Worm (Caenorhabditis elegans) whole organism, L2 larva: ENCODE measurements around the gene spp-30.
A peak's percentile ranks its signal among the peaks of the same experiment; 100 is the strongest.
"Not testable (repeated sequence)": the region's sequence is repeated elsewhere in the genome, so short reads cannot be mapped to it uniquely, and the experiment has no call there.

ENCODE experiments used
- C34F6.9 ChIP-seq: fragments of 150-350 bp; optimal IDR thresholded peaks from 2 replicates; lab custom pipeline; 2014; ENCODE audit warnings: missing biosample characterization, missing genetic modification characterization
- F13H6.1 ChIP-seq: sonication (generic microtip); optimal IDR thresholded peaks from 2 replicates; lab custom pipeline; 2016; ENCODE audit warnings: missing genetic modification characterization, missing compliant biosample characterization
- Y55F3AM.14 ChIP-seq: fragments of 200-800 bp; sonication (Bioruptor generic); optimal IDR thresholded peaks from 2 replicates; lab custom pipeline; 2018; ENCODE audit warnings: mild to moderate bottlenecking, missing genetic modification characterization, missing compliant biosample characterization
- alr-1 ChIP-seq: fragments of 150-350 bp; optimal IDR thresholded peaks from 2 replicates; lab custom pipeline; 2014; ENCODE audit warnings: missing biosample characterization, missing genetic modification characterization
- ama-1 ChIP-seq: fragments of 150-350 bp; optimal IDR thresholded peaks from 2 replicates; lab custom pipeline; 2018; ENCODE audit warnings: inconsistent platforms
- blmp-1 ChIP-seq: sonication (generic microtip); optimal IDR thresholded peaks from 2 replicates; lab custom pipeline; 2017; ENCODE audit warnings: missing genetic modification characterization, mild to moderate bottlenecking, missing compliant biosample characterization, antibody characterized with exemption, moderate library complexity; ENCODE audit not compliant: insufficient read depth
- ceh-16 ChIP-seq: fragments of 150-350 bp; optimal IDR thresholded peaks from 2 replicates; lab custom pipeline; 2014; ENCODE audit warnings: missing biosample characterization, missing genetic modification characterization
- ceh-82 ChIP-seq: fragments of 150-350 bp; optimal IDR thresholded peaks from 2 replicates; lab custom pipeline; 2014; ENCODE audit warnings: missing biosample characterization, missing genetic modification characterization
- crh-2 ChIP-seq: sonication (generic microtip); optimal IDR thresholded peaks from 2 replicates; lab custom pipeline; 2017; ENCODE audit warnings: missing biosample characterization, missing genetic modification characterization
- egl-27 ChIP-seq: sonication (generic microtip); optimal IDR thresholded peaks from 3 replicates; lab custom pipeline; 2017; ENCODE audit warnings: missing biosample characterization, missing genetic modification reagents, missing genetic modification characterization
- elt-3 ChIP-seq: sonication (generic microtip); optimal IDR thresholded peaks from 2 replicates; lab custom pipeline; 2017; ENCODE audit warnings: missing biosample characterization, missing genetic modification characterization
- lin-13 ChIP-seq: fragments of 150-350 bp; optimal IDR thresholded peaks from 2 replicates; lab custom pipeline; 2014; ENCODE audit warnings: missing biosample characterization, missing genetic modification reagents, missing genetic modification characterization
- lin-39 ChIP-seq: fragments of 150-350 bp; optimal IDR thresholded peaks from 2 replicates; lab custom pipeline; 2014; ENCODE audit warnings: missing biosample characterization, missing genetic modification reagents, missing genetic modification characterization
- lsy-2 ChIP-seq, 2 experiments: fragments of 150-350 bp in 1 of 2; sonication (generic microtip) in 1 of 2; optimal IDR thresholded peaks; 2 replicates each; lab custom pipeline; 2014 to 2017; ENCODE audit warnings: missing biosample characterization in 2 of 2, missing genetic modification characterization in 2 of 2
- mab-5 ChIP-seq: fragments of 150-350 bp; optimal IDR thresholded peaks from 2 replicates; lab custom pipeline; 2014; ENCODE audit warnings: missing biosample characterization, missing genetic modification characterization
- mdl-1 ChIP-seq, 2 experiments: fragments of 150-350 bp in 1 of 2; sonication (generic microtip) in 1 of 2; optimal IDR thresholded peaks; 2 replicates each; lab custom pipeline; 2017; ENCODE audit warnings: missing biosample characterization in 2 of 2, missing genetic modification characterization in 2 of 2
- nhr-10 ChIP-seq: sonication (generic microtip); optimal IDR thresholded peaks from 2 replicates; lab custom pipeline; 2017; ENCODE audit warnings: missing biosample characterization, missing genetic modification characterization
- nhr-129 ChIP-seq: fragments of 150-350 bp; optimal IDR thresholded peaks from 2 replicates; lab custom pipeline; 2014; ENCODE audit warnings: missing biosample characterization, missing genetic modification characterization
- nhr-21 ChIP-seq: fragments of 150-350 bp; optimal IDR thresholded peaks from 2 replicates; lab custom pipeline; 2014; ENCODE audit warnings: missing biosample characterization, missing genetic modification characterization
- nhr-23 ChIP-seq: fragments of 150-350 bp; optimal IDR thresholded peaks from 2 replicates; lab custom pipeline; 2014; ENCODE audit warnings: missing biosample characterization, missing genetic modification reagents, missing genetic modification characterization
- nhr-237 ChIP-seq: fragments of 150-350 bp; optimal IDR thresholded peaks from 2 replicates; lab custom pipeline; 2014; ENCODE audit warnings: missing biosample characterization, missing genetic modification characterization
- nhr-25 ChIP-seq: fragments of 150-350 bp; sonication (generic microtip); optimal IDR thresholded peaks from 3 replicates; lab custom pipeline; 2014; ENCODE audit warnings: missing biosample characterization, missing genetic modification characterization
- peb-1 ChIP-seq: fragments of 150-350 bp; optimal IDR thresholded peaks from 2 replicates; lab custom pipeline; 2014; ENCODE audit warnings: missing biosample characterization, missing genetic modification characterization
- sem-4 ChIP-seq: fragments of 150-350 bp; optimal IDR thresholded peaks from 2 replicates; lab custom pipeline; 2014; ENCODE audit warnings: missing biosample characterization, missing genetic modification reagents, missing genetic modification characterization
- skn-1 ChIP-seq: sonication (generic microtip); optimal IDR thresholded peaks from 2 replicates; lab custom pipeline; 2017; ENCODE audit warnings: missing biosample characterization, missing genetic modification characterization
- sma-3 ChIP-seq: sonication (generic microtip); optimal IDR thresholded peaks from 2 replicates; lab custom pipeline; 2016; ENCODE audit warnings: missing genetic modification reagents, missing genetic modification characterization, missing compliant biosample characterization
- sma-9 ChIP-seq, 2 experiments: fragments of 150-350 bp in 1 of 2; sonication (generic microtip) in 1 of 2; optimal IDR thresholded peaks; 2 replicates each; lab custom pipeline; 2014 to 2016; ENCODE audit warnings: missing genetic modification characterization in 2 of 2, mild to moderate bottlenecking in 1 of 2, missing biosample characterization in 1 of 2, missing compliant biosample characterization in 1 of 2, missing genetic modification reagents in 1 of 2, moderate library complexity in 1 of 2
- unc-55 ChIP-seq: fragments of 150-350 bp; sonication (generic microtip); optimal IDR thresholded peaks from 3 replicates; lab custom pipeline; 2014; ENCODE audit warnings: missing biosample characterization, missing genetic modification reagents, missing genetic modification characterization
- unc-62 ChIP-seq: fragments of 150-350 bp; optimal IDR thresholded peaks from 2 replicates; lab custom pipeline; 2014; ENCODE audit warnings: missing biosample characterization, missing genetic modification reagents, missing genetic modification characterization
- zag-1 ChIP-seq: fragments of 150-350 bp; optimal IDR thresholded peaks from 2 replicates; lab custom pipeline; 2014; ENCODE audit warnings: missing biosample characterization, missing genetic modification characterization
- ztf-1 ChIP-seq: fragments of 200-800 bp; sonication (Bioruptor generic); conservative IDR thresholded peaks from 2 replicates; pipeline ENCODE4 v1.3.6; 2022; ENCODE audit warnings: missing genetic modification characterization, missing compliant biosample characterization

spp-30 gene

ce11 chrX:11643767-11644235, 15.3 kb upstream of the spp-30 start, which contains the start of gene sto-4:
Gene sto-4, plus strand, starts transcription at chrX:11644126.
- peak; percentile 66 for TF ChIP-seq nhr-129 (tag; lab: Kevin White, UChicago)
- peak; percentile 25 for TF ChIP-seq sma-9 (GFP tag; optimal IDR thresholded peaks at IDR 0.05; lab: Kevin White, UChicago)
- not testable (repeated sequence) for TF ChIP-seq sma-9 (tag; optimal IDR thresholded peaks at IDR 0.05; lab: Kevin White, UChicago)
- peak; percentile 40 for TF ChIP-seq blmp-1 (tag; lab: Kevin White, UChicago)
- TF ChIP-seq nhr-25 (tag; lab: Kevin White, UChicago) = peak; percentile 63
- peak; percentile 93 for TF ChIP-seq Y55F3AM.14 (GFP tag; lab: Kevin White, UChicago)
- TF ChIP-seq crh-2 = peak; percentile 37
- TF ChIP-seq mdl-1 (tag; optimal IDR thresholded peaks at IDR 0.05; lab: Kevin White, UChicago) = peak in 1 of 2 experiments; percentile 12
- peak; percentile 1 for TF ChIP-seq nhr-21 (tag; lab: Kevin White, UChicago)
- TF ChIP-seq mab-5 (tag; lab: Kevin White, UChicago) = peak; percentile 78
- peak; percentile 52 for TF ChIP-seq ceh-16 (tag; lab: Kevin White, UChicago)
- peak; percentile 20 for TF ChIP-seq C34F6.9 (tag; lab: Kevin White, UChicago)
- peak; percentile 93 for TF ChIP-seq F13H6.1
- TF ChIP-seq lsy-2 (tag; optimal IDR thresholded peaks at IDR 0.05; lab: Kevin White, UChicago) = peak in 1 of 2 experiments; percentile 34
- peak; percentile 17 for TF ChIP-seq unc-55
- peak; percentile 8 for TF ChIP-seq zag-1 (tag; lab: Kevin White, UChicago)

- TF ChIP-seq mab-5 (tag; lab: Kevin White, UChicago) (no peak), ztf-1 (GFP tag; lab: Robert Waterston, UW) (no peak), crh-2 (no peak), nhr-237 (tag; lab: Kevin White, UChicago) (no peak), nhr-23 (tag; lab: Kevin White, UChicago) (no peak)
- TF ChIP-seq, all 48 proteins: peak for 0
These were observed 13.1 kb upstream of the spp-30 start for ce11 chrX:11641562-11641961.

ce11 chrX:11640463-11640995, 12.0 kb upstream of the spp-30 start:
- TF ChIP-seq nhr-23 (tag; lab: Kevin White, UChicago) = no peak
- TF ChIP-seq mdl-1 (tag; optimal IDR thresholded peaks at IDR 0.05; lab: Kevin White, UChicago) = no peak
- TF ChIP-seq C34F6.9 (tag; lab: Kevin White, UChicago) = peak; percentile 48
- TF ChIP-seq lsy-2 (tag; optimal IDR thresholded peaks at IDR 0.05; lab: Kevin White, UChicago) = no peak
- TF ChIP-seq sma-9 (GFP tag; optimal IDR thresholded peaks at IDR 0.05; lab: Kevin White, UChicago) = peak; percentile 14
- TF ChIP-seq sma-9 (tag; optimal IDR thresholded peaks at IDR 0.05; lab: Kevin White, UChicago) = no peak
- TF ChIP-seq skn-1 = no peak
- TF ChIP-seq nhr-129 (tag; lab: Kevin White, UChicago) = peak; percentile 24
- peak; percentile 60 for TF ChIP-seq zag-1 (tag; lab: Kevin White, UChicago)
- peak; percentile 16 for TF ChIP-seq egl-27 (tag; lab: Kevin White, UChicago)
- peak; percentile 58 for TF ChIP-seq unc-55

ce11 chrX:11638987-11639386, 10.5 kb upstream of the spp-30 start:
- TF ChIP-seq ama-1 = no peak
- TF ChIP-seq F13H6.1 = no peak

- TF ChIP-seq unc-62 (GFP tag; lab: Kevin White, UChicago) = no peak
- no peak for TF ChIP-seq nhr-21 (tag; lab: Kevin White, UChicago)
- no peak for TF ChIP-seq C34F6.9 (tag; lab: Kevin White, UChicago)
- no peak for TF ChIP-seq sma-9 (GFP tag; optimal IDR thresholded peaks at IDR 0.05; lab: Kevin White, UChicago)
- TF ChIP-seq sma-9 (tag; optimal IDR thresholded peaks at IDR 0.05; lab: Kevin White, UChicago) = no peak
- TF ChIP-seq elt-3 (tag; lab: Kevin White, UChicago) = no peak
These were observed 9.2 kb upstream of the spp-30 start for ce11 chrX:11637721-11638120.

ce11 chrX:11633278-11633677, 4.8 kb upstream of the spp-30 start:
- TF ChIP-seq lin-39 (tag; lab: Kevin White, UChicago) = no peak
- TF ChIP-seq, all 48 proteins: peak for 0

- no peak for TF ChIP-seq nhr-237 (tag; lab: Kevin White, UChicago)
- TF ChIP-seq egl-27 (tag; lab: Kevin White, UChicago) = no peak
- TF ChIP-seq alr-1 (tag; lab: Kevin White, UChicago) = no peak
- no peak for TF ChIP-seq lin-13 (GFP tag; lab: Kevin White, UChicago)
- TF ChIP-seq ceh-82 = no peak
- TF ChIP-seq C34F6.9 (tag; lab: Kevin White, UChicago) = no peak
- TF ChIP-seq lsy-2 (tag; optimal IDR thresholded peaks at IDR 0.05; lab: Kevin White, UChicago) = no peak
- no peak for TF ChIP-seq sma-3 (GFP tag; lab: Kevin White, UChicago)
- TF ChIP-seq peb-1 (tag; lab: Kevin White, UChicago) = no peak
- TF ChIP-seq skn-1 = no peak
- TF ChIP-seq nhr-10 (tag; lab: Kevin White, UChicago) = no peak
- TF ChIP-seq sem-4 (tag; lab: Kevin White, UChicago) = no peak
- TF ChIP-seq F13H6.1 = no peak
- no peak for TF ChIP-seq nhr-21 (tag; lab: Kevin White, UChicago)
- no peak for TF ChIP-seq elt-3 (tag; lab: Kevin White, UChicago)
These were observed 3.6 kb upstream of the spp-30 start, which contains the start of gene sto-6 for ce11 chrX:11632107-11632506. Gene sto-6, plus strand, starts transcription at chrX:11632407.
